Fruit fly (Drosophila melanogaster): ENCODE results near the gene Sirup.

DNA sequence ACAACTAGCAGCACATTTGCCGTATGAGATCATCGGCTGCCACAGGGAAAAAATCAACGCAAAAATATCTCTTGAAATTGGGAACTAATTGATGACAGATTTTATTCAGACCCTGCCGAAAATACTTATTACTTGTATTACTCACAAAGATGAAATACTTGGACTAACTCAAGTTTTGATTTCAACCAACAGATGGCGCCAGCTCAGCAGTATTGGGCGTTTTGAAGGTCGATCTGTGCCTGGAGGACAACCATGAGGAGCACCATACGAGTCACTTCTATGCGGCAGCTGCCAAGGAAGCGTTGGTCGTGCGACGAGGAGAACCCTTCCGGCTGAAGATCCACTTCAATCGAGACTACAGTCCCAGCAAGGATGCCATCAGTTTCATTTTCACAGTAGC, 25.7 kb downstream of the Sirup start:
- no peak for TF ChIP-seq CG8478 (optimal IDR thresholded peaks at IDR 0.05)
- peak; percentile 76 to 80 for TF ChIP-seq CTCF (optimal IDR thresholded peaks at IDR 0.05)
